Worm (Caenorhabditis elegans): Measurements from ENCODE around the gene C39E9.7.

Gene C39E9.7

DNA sequence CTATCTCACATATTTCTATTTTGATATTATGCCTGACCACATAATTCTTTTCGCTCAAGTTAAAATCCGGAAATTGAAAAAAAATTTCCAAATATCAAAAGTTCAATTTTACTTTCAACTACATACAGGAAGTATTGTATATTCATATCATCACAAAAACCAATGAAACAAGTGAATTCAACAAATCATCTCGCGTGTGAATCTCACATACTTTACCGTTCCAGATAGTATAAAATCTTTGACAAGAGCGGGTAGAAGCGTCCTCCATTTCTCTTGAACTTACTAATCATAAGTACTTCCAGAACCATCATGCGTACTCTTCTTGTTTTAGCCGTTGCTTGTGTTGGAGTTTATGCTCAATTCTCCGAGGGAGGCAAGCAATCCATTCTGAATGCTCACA is 5.1 kb downstream of the C39E9.7 start, which contains the start of gene scl-8:
scl-8 (plus strand) TSS at position 301 of the 400 bp plus-strand sequence.
- no peak for TF ChIP-seq C16A3.4 (tag; optimal IDR thresholded peaks at IDR 0.05)
- TF ChIP-seq sptf-1 (tag; optimal IDR thresholded peaks at IDR 0.05), result no peak
- TF ChIP-seq snpc-4 (tag; optimal IDR thresholded peaks at IDR 0.05), result no peak

DNA sequence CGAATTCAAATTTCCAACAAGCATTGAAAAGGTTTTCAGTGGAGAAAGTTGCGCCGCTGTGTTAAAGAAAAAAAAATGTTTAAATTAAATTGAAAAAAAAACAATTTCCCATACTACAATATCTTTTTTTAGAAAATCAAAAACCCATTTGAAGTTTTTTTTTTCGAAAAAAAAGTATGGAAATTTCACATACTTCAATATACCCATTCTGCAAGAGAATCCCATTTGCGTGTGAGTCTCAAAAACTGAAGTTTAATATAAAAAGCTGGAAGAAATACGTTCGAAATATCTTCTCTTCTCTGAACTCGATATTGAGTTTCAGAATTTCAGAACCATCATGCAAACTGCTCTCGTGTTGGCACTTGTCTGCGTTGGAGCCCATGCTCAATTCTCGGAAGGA is 6.4 kb downstream of the C39E9.7 start, which contains the start of gene scl-7:
scl-7 (plus strand) TSS at position 301 of the 400 bp plus-strand sequence.
- no peak for TF ChIP-seq ceh-88 (GFP tag; IDR thresholded peaks at IDR 0.05)
- no peak for TF ChIP-seq efl-1 (optimal IDR thresholded peaks at IDR 0.05)
- TF ChIP-seq efl-1 (GFP tag; optimal IDR thresholded peaks at IDR 0.05 in 1 of 2), result no peak
- TF ChIP-seq mdl-1 (tag; optimal IDR thresholded peaks at IDR 0.05), result no peak
- no peak for TF ChIP-seq swsn-7 (tag; optimal IDR thresholded peaks at IDR 0.05)
- TF ChIP-seq grh-1 (GFP tag; IDR thresholded peaks at IDR 0.05), result no peak
- TF ChIP-seq aha-1 (tag; optimal IDR thresholded peaks at IDR 0.05), result no peak

DNA sequence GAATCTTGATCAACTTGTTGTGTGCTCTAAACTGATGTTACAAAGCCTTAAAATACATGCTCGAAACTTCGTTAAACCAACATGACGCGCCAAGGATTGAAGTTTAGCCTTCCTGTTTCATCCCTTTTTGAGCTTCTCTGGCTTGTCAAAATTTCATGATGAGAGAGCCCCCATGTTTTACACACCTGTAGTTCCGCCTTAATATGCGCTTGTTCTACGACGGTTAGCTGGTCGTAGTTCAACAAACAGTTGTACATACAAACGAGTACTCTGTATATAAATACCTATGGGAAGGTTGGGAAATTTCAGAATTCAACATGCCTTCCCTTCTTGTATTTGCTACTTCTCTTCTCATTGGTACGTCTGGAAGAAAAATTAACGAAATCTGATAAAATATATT is 8.1 kb downstream of the C39E9.7 start, which contains the start of gene scl-6:
scl-6 (plus strand) TSS at position 301 of the 400 bp plus-strand sequence.
- TF ChIP-seq blmp-1 (tag; optimal IDR thresholded peaks at IDR 0.05), result no peak
- TF ChIP-seq unc-86 (tag; optimal IDR thresholded peaks at IDR 0.05), result no peak
- no peak for TF ChIP-seq hlh-4 (tag; optimal IDR thresholded peaks at IDR 0.05)
- TF ChIP-seq dsc-1 (tag; optimal IDR thresholded peaks at IDR 0.05), result no peak
- no peak for TF ChIP-seq dpl-1 (GFP tag; optimal IDR thresholded peaks at IDR 0.05)

DNA sequence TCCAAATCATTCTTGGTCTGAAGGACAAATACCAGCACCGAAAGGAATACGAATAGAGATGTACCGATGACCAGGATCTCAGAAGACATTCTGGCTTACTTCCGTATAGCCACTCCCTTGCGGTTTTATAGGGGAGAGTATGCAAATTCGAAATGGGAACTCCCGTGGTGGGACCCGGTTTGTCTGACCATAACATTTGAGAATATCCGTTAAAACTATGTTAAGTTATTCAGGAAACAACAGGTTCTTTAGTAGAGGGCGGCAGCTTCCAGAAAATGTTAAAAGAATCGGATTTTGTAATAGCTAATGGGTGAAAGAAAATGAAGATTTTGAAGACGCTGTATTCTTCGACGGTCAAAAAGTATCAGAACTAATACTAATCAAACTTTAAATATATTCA is 9.3 kb downstream of the C39E9.7 start, which contains the start of gene col-131:
col-131 (minus strand) TSS at position 101 of the 400 bp plus-strand sequence.
- no peak for TF ChIP-seq egl-13 (tag; optimal IDR thresholded peaks at IDR 0.05)
- no peak for TF ChIP-seq tlp-1 (tag; optimal IDR thresholded peaks at IDR 0.05)
- no peak for TF ChIP-seq Y116A8C.19 (tag; optimal IDR thresholded peaks at IDR 0.05; ENCODE audit: borderline replicate concordance)
- no peak for TF ChIP-seq fkh-8 (tag; optimal IDR thresholded peaks at IDR 0.05)
- TF ChIP-seq ceh-88 (GFP tag; IDR thresholded peaks at IDR 0.05), result no peak
- no peak for TF ChIP-seq fos-1 (tag; optimal IDR thresholded peaks at IDR 0.05)
- TF ChIP-seq nhr-20 (tag; optimal IDR thresholded peaks at IDR 0.05), result no peak
- no peak for TF ChIP-seq ceh-8 (GFP tag; optimal IDR thresholded peaks at IDR 0.05)
- no peak for TF ChIP-seq ceh-63 (GFP tag; optimal IDR thresholded peaks at IDR 0.05)
- TF ChIP-seq ceh-90 (tag; optimal IDR thresholded peaks at IDR 0.05), result no peak
- TF ChIP-seq fkh-4 (tag; optimal IDR thresholded peaks at IDR 0.05; ENCODE audit: borderline replicate concordance), result no peak
- TF ChIP-seq ztf-11 (tag; optimal IDR thresholded peaks at IDR 0.05), result no peak
- TF ChIP-seq sup-37 (GFP tag; optimal IDR thresholded peaks at IDR 0.05), result no peak
- no peak for TF ChIP-seq sox-4 (tag; optimal IDR thresholded peaks at IDR 0.05)
- TF ChIP-seq irx-1 (tag; optimal IDR thresholded peaks at IDR 0.05), result no peak
- no peak for TF ChIP-seq mab-9 (GFP tag; IDR thresholded peaks at IDR 0.05)
- TF ChIP-seq unc-30 (tag; optimal IDR thresholded peaks at IDR 0.05), result no peak
- TF ChIP-seq grh-1 (GFP tag; IDR thresholded peaks at IDR 0.05), result no peak

DNA sequence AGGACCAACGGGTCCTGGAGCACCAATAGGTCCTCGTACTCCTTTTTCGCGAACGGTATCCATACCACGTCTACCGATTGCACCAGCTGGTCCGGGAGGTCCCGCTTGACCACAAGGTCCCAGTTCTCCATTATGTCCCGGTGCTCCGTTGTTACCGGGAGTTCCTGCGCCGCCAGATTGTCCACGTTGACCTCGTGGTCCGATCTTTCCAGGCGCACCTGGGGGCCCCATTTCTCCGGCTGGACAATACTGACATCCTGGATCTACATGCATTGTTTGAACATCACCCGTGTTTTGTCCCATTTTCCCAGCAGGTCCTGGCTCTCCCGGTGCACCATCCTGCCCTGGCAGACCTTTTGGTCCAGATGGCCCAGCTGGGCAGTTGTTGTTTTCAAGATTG is 10.5 kb downstream of the C39E9.7 start:
- no peak for TF ChIP-seq pqm-1 (tag; optimal IDR thresholded peaks at IDR 0.05)
- no peak for TF ChIP-seq Y116A8C.19 (tag; optimal IDR thresholded peaks at IDR 0.05; ENCODE audit: borderline replicate concordance)
- no peak for TF ChIP-seq mep-1 (tag; optimal IDR thresholded peaks at IDR 0.05)
- TF ChIP-seq ceh-82 (tag; optimal IDR thresholded peaks at IDR 0.05), result no peak
- TF ChIP-seq unc-130 (tag; optimal IDR thresholded peaks at IDR 0.05), result no peak
- no peak for TF ChIP-seq isw-1 (GFP tag; IDR thresholded peaks at IDR 0.05)
- TF ChIP-seq grh-1 (GFP tag; IDR thresholded peaks at IDR 0.05), result no peak
- TF ChIP-seq C04F5.9 (tag; optimal IDR thresholded peaks at IDR 0.05), result no peak
- TF ChIP-seq efl-3 (GFP tag; optimal IDR thresholded peaks at IDR 0.05), result no peak
- TF ChIP-seq ama-1 (optimal IDR thresholded peaks at IDR 0.05), result no peak
- TF ChIP-seq zip-4 (GFP tag; optimal IDR thresholded peaks at IDR 0.05), result no peak
- TF ChIP-seq nhr-237 (tag; optimal IDR thresholded peaks at IDR 0.05), result no peak
- no peak for TF ChIP-seq aha-1 (tag; optimal IDR thresholded peaks at IDR 0.05)
- TF ChIP-seq tlp-1 (tag; optimal IDR thresholded peaks at IDR 0.05), result no peak
- no peak for TF ChIP-seq fkh-8 (tag; optimal IDR thresholded peaks at IDR 0.05)
- TF ChIP-seq sox-4 (tag; optimal IDR thresholded peaks at IDR 0.05), result no peak
